Worm (Caenorhabditis elegans) whole organism, L2 larva: ENCODE results near the gene tbc-11.

ENCODE experiments used
- C34F6.9 ChIP-seq: fragments of 150-350 bp; optimal IDR thresholded peaks from 2 replicates; lab custom pipeline; 2014; ENCODE audit warnings: missing biosample characterization, missing genetic modification characterization
- F13H6.1 ChIP-seq: sonication (generic microtip); optimal IDR thresholded peaks from 2 replicates; lab custom pipeline; 2016; ENCODE audit warnings: missing genetic modification characterization, missing compliant biosample characterization
- R02D3.7 ChIP-seq: fragments of 150-350 bp; optimal IDR thresholded peaks from 2 replicates; lab custom pipeline; 2014; ENCODE audit warnings: missing biosample characterization, missing genetic modification characterization
- Y55F3AM.14 ChIP-seq: fragments of 200-800 bp; sonication (Bioruptor generic); optimal IDR thresholded peaks from 2 replicates; lab custom pipeline; 2018; ENCODE audit warnings: mild to moderate bottlenecking, missing genetic modification characterization, missing compliant biosample characterization
- ZK546.5 ChIP-seq: sonication (generic microtip); optimal IDR thresholded peaks from 2 replicates; lab custom pipeline; 2017; ENCODE audit warnings: missing biosample characterization, missing genetic modification characterization
- alr-1 ChIP-seq: fragments of 150-350 bp; optimal IDR thresholded peaks from 2 replicates; lab custom pipeline; 2014; ENCODE audit warnings: missing biosample characterization, missing genetic modification characterization
- aly-2 ChIP-seq: fragments of 150-350 bp; optimal IDR thresholded peaks from 2 replicates; lab custom pipeline; 2014; ENCODE audit warnings: missing biosample characterization, missing genetic modification characterization
- ama-1 ChIP-seq: fragments of 150-350 bp; optimal IDR thresholded peaks from 2 replicates; lab custom pipeline; 2018; ENCODE audit warnings: inconsistent platforms
- blmp-1 ChIP-seq: sonication (generic microtip); optimal IDR thresholded peaks from 2 replicates; lab custom pipeline; 2017; ENCODE audit warnings: missing genetic modification characterization, mild to moderate bottlenecking, missing compliant biosample characterization, antibody characterized with exemption, moderate library complexity; ENCODE audit not compliant: insufficient read depth
- ceh-16 ChIP-seq: fragments of 150-350 bp; optimal IDR thresholded peaks from 2 replicates; lab custom pipeline; 2014; ENCODE audit warnings: missing biosample characterization, missing genetic modification characterization
- ceh-82 ChIP-seq: fragments of 150-350 bp; optimal IDR thresholded peaks from 2 replicates; lab custom pipeline; 2014; ENCODE audit warnings: missing biosample characterization, missing genetic modification characterization
- crh-2 ChIP-seq: sonication (generic microtip); optimal IDR thresholded peaks from 2 replicates; lab custom pipeline; 2017; ENCODE audit warnings: missing biosample characterization, missing genetic modification characterization
- egl-27 ChIP-seq: sonication (generic microtip); optimal IDR thresholded peaks from 3 replicates; lab custom pipeline; 2017; ENCODE audit warnings: missing biosample characterization, missing genetic modification reagents, missing genetic modification characterization
- elt-1 ChIP-seq: fragments of 150-350 bp; optimal IDR thresholded peaks from 2 replicates; lab custom pipeline; 2014; ENCODE audit warnings: missing biosample characterization, missing genetic modification characterization
- elt-3 ChIP-seq: sonication (generic microtip); optimal IDR thresholded peaks from 2 replicates; lab custom pipeline; 2017; ENCODE audit warnings: missing biosample characterization, missing genetic modification characterization
- fos-1 ChIP-seq: fragments of 150-350 bp; optimal IDR thresholded peaks from 2 replicates; lab custom pipeline; 2014; ENCODE audit warnings: missing biosample characterization, missing genetic modification characterization
- lin-11 ChIP-seq: fragments of 150-350 bp; sonication (generic microtip); optimal IDR thresholded peaks from 2 replicates; lab custom pipeline; 2014; ENCODE audit warnings: missing biosample characterization, missing genetic modification characterization, inconsistent platforms, mixed read lengths
- lin-13 ChIP-seq: fragments of 150-350 bp; optimal IDR thresholded peaks from 2 replicates; lab custom pipeline; 2014; ENCODE audit warnings: missing biosample characterization, missing genetic modification reagents, missing genetic modification characterization
- lin-39 ChIP-seq: fragments of 150-350 bp; optimal IDR thresholded peaks from 2 replicates; lab custom pipeline; 2014; ENCODE audit warnings: missing biosample characterization, missing genetic modification reagents, missing genetic modification characterization
- lsy-2 ChIP-seq, 2 experiments: fragments of 150-350 bp in 1 of 2; sonication (generic microtip) in 1 of 2; optimal IDR thresholded peaks; 2 replicates each; lab custom pipeline; 2014 to 2017; ENCODE audit warnings: missing biosample characterization in 2 of 2, missing genetic modification characterization in 2 of 2
- mab-5 ChIP-seq: fragments of 150-350 bp; optimal IDR thresholded peaks from 2 replicates; lab custom pipeline; 2014; ENCODE audit warnings: missing biosample characterization, missing genetic modification characterization
- mbf-1 ChIP-seq: sonication (generic microtip); optimal IDR thresholded peaks from 2 replicates; lab custom pipeline; 2017; ENCODE audit warnings: missing biosample characterization, missing genetic modification characterization
- mdl-1 ChIP-seq, 2 experiments: fragments of 150-350 bp in 1 of 2; sonication (generic microtip) in 1 of 2; optimal IDR thresholded peaks; 2 replicates each; lab custom pipeline; 2017; ENCODE audit warnings: missing biosample characterization in 2 of 2, missing genetic modification characterization in 2 of 2
- nhr-10 ChIP-seq: sonication (generic microtip); optimal IDR thresholded peaks from 2 replicates; lab custom pipeline; 2017; ENCODE audit warnings: missing biosample characterization, missing genetic modification characterization
- nhr-11 ChIP-seq: fragments of 150-350 bp; optimal IDR thresholded peaks from 2 replicates; lab custom pipeline; 2014; ENCODE audit warnings: missing biosample characterization, missing genetic modification characterization
- nhr-129 ChIP-seq: fragments of 150-350 bp; optimal IDR thresholded peaks from 2 replicates; lab custom pipeline; 2014; ENCODE audit warnings: missing biosample characterization, missing genetic modification characterization
- nhr-21 ChIP-seq: fragments of 150-350 bp; optimal IDR thresholded peaks from 2 replicates; lab custom pipeline; 2014; ENCODE audit warnings: missing biosample characterization, missing genetic modification characterization
- nhr-23 ChIP-seq: fragments of 150-350 bp; optimal IDR thresholded peaks from 2 replicates; lab custom pipeline; 2014; ENCODE audit warnings: missing biosample characterization, missing genetic modification reagents, missing genetic modification characterization
- nhr-237 ChIP-seq: fragments of 150-350 bp; optimal IDR thresholded peaks from 2 replicates; lab custom pipeline; 2014; ENCODE audit warnings: missing biosample characterization, missing genetic modification characterization
- nhr-25 ChIP-seq: fragments of 150-350 bp; sonication (generic microtip); optimal IDR thresholded peaks from 3 replicates; lab custom pipeline; 2014; ENCODE audit warnings: missing biosample characterization, missing genetic modification characterization
- nhr-6 ChIP-seq: fragments of 150-350 bp; optimal IDR thresholded peaks from 2 replicates; lab custom pipeline; 2014; ENCODE audit warnings: missing biosample characterization, missing genetic modification characterization
- nhr-77 ChIP-seq: fragments of 150-350 bp; optimal IDR thresholded peaks from 2 replicates; lab custom pipeline; 2014; ENCODE audit warnings: missing biosample characterization, missing genetic modification characterization
- sem-4 ChIP-seq: fragments of 150-350 bp; optimal IDR thresholded peaks from 2 replicates; lab custom pipeline; 2014; ENCODE audit warnings: missing biosample characterization, missing genetic modification reagents, missing genetic modification characterization
- skn-1 ChIP-seq: sonication (generic microtip); optimal IDR thresholded peaks from 2 replicates; lab custom pipeline; 2017; ENCODE audit warnings: missing biosample characterization, missing genetic modification characterization
- sma-3 ChIP-seq: sonication (generic microtip); optimal IDR thresholded peaks from 2 replicates; lab custom pipeline; 2016; ENCODE audit warnings: missing genetic modification reagents, missing genetic modification characterization, missing compliant biosample characterization
- sma-9 ChIP-seq, 2 experiments: fragments of 150-350 bp in 1 of 2; sonication (generic microtip) in 1 of 2; optimal IDR thresholded peaks; 2 replicates each; lab custom pipeline; 2014 to 2016; ENCODE audit warnings: missing genetic modification characterization in 2 of 2, mild to moderate bottlenecking in 1 of 2, missing biosample characterization in 1 of 2, missing compliant biosample characterization in 1 of 2, missing genetic modification reagents in 1 of 2, moderate library complexity in 1 of 2
- snpc-4 ChIP-seq: fragments of 150-350 bp; optimal IDR thresholded peaks from 2 replicates; lab custom pipeline; 2014; ENCODE audit warnings: missing biosample characterization, missing genetic modification characterization
- unc-39 ChIP-seq: fragments of 150-350 bp; optimal IDR thresholded peaks from 2 replicates; lab custom pipeline; 2014; ENCODE audit warnings: missing biosample characterization, missing genetic modification characterization
- unc-55 ChIP-seq: fragments of 150-350 bp; sonication (generic microtip); optimal IDR thresholded peaks from 3 replicates; lab custom pipeline; 2014; ENCODE audit warnings: missing biosample characterization, missing genetic modification reagents, missing genetic modification characterization
- unc-62 ChIP-seq: fragments of 150-350 bp; optimal IDR thresholded peaks from 2 replicates; lab custom pipeline; 2014; ENCODE audit warnings: missing biosample characterization, missing genetic modification reagents, missing genetic modification characterization
- zag-1 ChIP-seq: fragments of 150-350 bp; optimal IDR thresholded peaks from 2 replicates; lab custom pipeline; 2014; ENCODE audit warnings: missing biosample characterization, missing genetic modification characterization
- ztf-1 ChIP-seq: fragments of 200-800 bp; sonication (Bioruptor generic); conservative IDR thresholded peaks from 2 replicates; pipeline ENCODE4 v1.3.6; 2022; ENCODE audit warnings: missing genetic modification characterization, missing compliant biosample characterization
- ztf-11 ChIP-seq: sonication (generic microtip); optimal IDR thresholded peaks from 2 replicates; lab custom pipeline; 2017; ENCODE audit warnings: missing biosample characterization, missing genetic modification characterization

tbc-11 gene

ce11 chrX:927632-928031, 2.9 kb downstream of the tbc-11 start:
- TF ChIP-seq crh-2 (tag; lab: Kevin White, UChicago) (no peak), sem-4 (tag; lab: Kevin White, UChicago) (no peak), ZK546.5 (tag; lab: Kevin White, UChicago) (no peak), zag-1 (tag; lab: Kevin White, UChicago) (no peak), sma-9 (GFP tag; optimal IDR thresholded peaks at IDR 0.05; lab: Kevin White, UChicago) (peak; percentile 8), sma-9 (tag; optimal IDR thresholded peaks at IDR 0.05; lab: Kevin White, UChicago) (no peak), ama-1 (no peak), lin-39 (tag; lab: Kevin White, UChicago) (no peak), blmp-1 (tag; lab: Kevin White, UChicago) (peak; percentile 51), unc-55 (GFP tag; lab: Kevin White, UChicago) (no peak), nhr-129 (tag; lab: Kevin White, UChicago) (peak; percentile 7), Y55F3AM.14 (GFP tag; lab: Kevin White, UChicago) (no peak)

- TF ChIP-seq zag-1 (tag; lab: Kevin White, UChicago) (peak; percentile 52), aly-2 (no peak), nhr-77 (no peak), lsy-2 (tag; optimal IDR thresholded peaks at IDR 0.05; lab: Kevin White, UChicago) (peak in 1 of 2 experiments; percentile 40), crh-2 (tag; lab: Kevin White, UChicago) (peak; percentile 51), ztf-1 (no peak), alr-1 (tag; lab: Kevin White, UChicago) (no peak), ceh-82 (tag; lab: Kevin White, UChicago) (no peak), lin-11 (tag; lab: Kevin White, UChicago) (no peak), blmp-1 (tag; lab: Kevin White, UChicago) (no peak), nhr-10 (no peak), F13H6.1 (no peak), nhr-23 (tag; lab: Kevin White, UChicago) (no peak), nhr-237 (tag; lab: Kevin White, UChicago) (no peak), elt-3 (tag; lab: Kevin White, UChicago) (no peak), ztf-11 (tag; lab: Kevin White, UChicago) (no peak), elt-1 (no peak), sma-3 (GFP tag; lab: Kevin White, UChicago) (no peak), ceh-16 (tag; lab: Kevin White, UChicago) (no peak), ZK546.5 (tag; lab: Kevin White, UChicago) (no peak), snpc-4 (tag; lab: Kevin White, UChicago) (no peak), nhr-129 (tag; lab: Kevin White, UChicago) (peak; percentile 54), lin-13 (GFP tag; lab: Kevin White, UChicago) (no peak), R02D3.7 (tag; lab: Kevin White, UChicago) (no peak), mab-5 (tag; lab: Kevin White, UChicago) (no peak), unc-39 (tag; lab: Kevin White, UChicago) (no peak), egl-27 (tag; lab: Kevin White, UChicago) (no peak), nhr-11 (tag; lab: Kevin White, UChicago) (no peak), C34F6.9 (tag; lab: Kevin White, UChicago) (peak; percentile 43), Y55F3AM.14 (GFP tag; lab: Kevin White, UChicago) (no peak), fos-1 (no peak), nhr-21 (tag; lab: Kevin White, UChicago) (no peak), lin-39 (tag; lab: Kevin White, UChicago) (no peak), unc-62 (GFP tag; lab: Kevin White, UChicago) (no peak), mdl-1 (tag; optimal IDR thresholded peaks at IDR 0.05; lab: Kevin White, UChicago) (peak in 1 of 2 experiments; percentile 57), mbf-1 (tag; lab: Kevin White, UChicago) (no peak), nhr-6 (tag; lab: Kevin White, UChicago) (no peak), nhr-25 (tag; lab: Kevin White, UChicago) (no peak), skn-1 (no peak), unc-55 (GFP tag; lab: Kevin White, UChicago) (peak; percentile 72)
Observed at ce11 chrX:932874-933273, 8.1 kb downstream of the tbc-11 start.
